Worm (Caenorhabditis elegans): Measurements from ENCODE around the gene C52G5.2.

Gene C52G5.2

ce11 chrX:12869412-12869811 is 26.3 kb downstream of the C52G5.2 start:
- TF ChIP-seq Y67H2A.10 (GFP tag; conservative IDR thresholded peaks at IDR 0.05) (no peak), F23B12.7 (tag; optimal IDR thresholded peaks at IDR 0.05; ENCODE audit: insufficient read depth) (no peak), egl-44 (GFP tag; IDR thresholded peaks at IDR 0.05) (no peak), F57C9.4 (tag; optimal IDR thresholded peaks at IDR 0.05) (no peak), C06A6.2 (GFP tag; conservative IDR thresholded peaks at IDR 0.05) (no peak), let-526 (GFP tag; IDR thresholded peaks at IDR 0.05) (no peak), Y53G8AR.9 (GFP tag; conservative IDR thresholded peaks at IDR 0.05) (no peak), hrde-1 (tag; optimal IDR thresholded peaks at IDR 0.05; ENCODE audit: borderline replicate concordance) (no peak), sptf-2 (GFP tag; optimal IDR thresholded peaks at IDR 0.05) (no peak), rpc-1 (optimal IDR thresholded peaks at IDR 0.05) (no peak), rpc-1 (tag; optimal IDR thresholded peaks at IDR 0.05) (no peak), ztf-22 (GFP tag; optimal IDR thresholded peaks at IDR 0.05) (peak; percentile 57), lin-40 (tag; optimal IDR thresholded peaks at IDR 0.05) (peak; percentile 38), unc-62 (GFP tag; optimal IDR thresholded peaks at IDR 0.05) (peak; percentile 91), F10E7.11 (tag; optimal IDR thresholded peaks at IDR 0.05) (no peak), nfya-1 (tag; optimal IDR thresholded peaks at IDR 0.05; ENCODE audit: borderline replicate concordance, insufficient read depth) (no peak), ztf-6 (GFP tag; IDR thresholded peaks at IDR 0.05) (no peak), nhr-90 (tag; optimal IDR thresholded peaks at IDR 0.05) (no peak), C17E4.6 (GFP tag; IDR thresholded peaks at IDR 0.05) (no peak), snpc-1.1 (tag; optimal IDR thresholded peaks at IDR 0.05; ENCODE audit: insufficient read depth) (no peak), athp-1 (tag; optimal IDR thresholded peaks at IDR 0.05) (no peak), let-607 (tag; optimal IDR thresholded peaks at IDR 0.05) (peak; percentile 80 to 83), egl-18 (GFP tag; IDR thresholded peaks at IDR 0.05) (no peak), nhr-80 (tag; optimal IDR thresholded peaks at IDR 0.05) (peak; percentile 84), T26A5.8 (tag; optimal IDR thresholded peaks at IDR 0.05) (no peak), attf-6 (GFP tag; IDR thresholded peaks at IDR 0.05) (no peak), F22D6.2 (tag; optimal IDR thresholded peaks at IDR 0.05) (peak; percentile 2), atf-7 (tag; optimal IDR thresholded peaks at IDR 0.05) (peak; percentile 38), tbp1 (GFP tag; optimal IDR thresholded peaks at IDR 0.05) (peak; percentile 3), dox-1 (GFP tag; IDR thresholded peaks at IDR 0.05) (0 out of 2 replicates have a peak, but pooled peaks have one; percentile 10), ZK185.1 (tag; optimal IDR thresholded peaks at IDR 0.05; ENCODE audit: poor library complexity, severe bottlenecking) (no peak), lsl-1 (GFP tag; optimal IDR thresholded peaks at IDR 0.05) (no peak)

ce11 chrX:12869827-12870394 is 26.8 kb downstream of the C52G5.2 start:
- TF ChIP-seq F49E8.2 (tag; optimal IDR thresholded peaks at IDR 0.05; ENCODE audit: insufficient read depth) (no peak), cebp-1 (GFP tag; IDR thresholded peaks at IDR 0.05) (no peak), cebp-1 (tag; optimal IDR thresholded peaks at IDR 0.05) (peak; percentile 9), nhr-80 (tag; optimal IDR thresholded peaks at IDR 0.05) (peak; percentile 12), Y53G8AR.9 (GFP tag; conservative IDR thresholded peaks at IDR 0.05) (0 out of 2 replicates have a peak, but pooled peaks have one; percentile 47)
